Worm (Caenorhabditis elegans): Measurements from ENCODE around the gene M195.2.

M195.2 gene

DNA sequence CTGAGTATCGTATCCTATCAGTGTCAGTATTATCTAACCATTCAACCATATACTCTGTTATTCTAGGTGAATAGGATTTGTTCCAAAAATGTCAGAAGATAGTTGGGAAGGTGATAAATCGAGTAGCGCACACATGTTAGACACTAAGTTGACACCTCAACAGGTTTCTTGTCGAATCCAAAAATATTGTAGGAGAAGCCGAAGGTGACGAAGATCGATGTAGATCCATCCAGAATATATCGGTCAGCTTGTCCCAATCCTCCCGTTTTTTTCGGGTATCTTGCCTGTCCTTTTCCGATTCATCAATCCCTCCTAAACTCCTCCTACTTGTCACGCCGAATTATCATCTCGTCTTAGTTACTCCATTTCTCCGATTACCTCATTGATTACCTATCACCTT is 14.9 kb upstream of the M195.2 start:
- TF ChIP-seq him-1 (tag; optimal IDR thresholded peaks at IDR 0.05), result no peak
- TF ChIP-seq dao-5 (tag; optimal IDR thresholded peaks at IDR 0.05), result no peak
- TF ChIP-seq W03F9.2 (tag; optimal IDR thresholded peaks at IDR 0.05), result no peak

DNA sequence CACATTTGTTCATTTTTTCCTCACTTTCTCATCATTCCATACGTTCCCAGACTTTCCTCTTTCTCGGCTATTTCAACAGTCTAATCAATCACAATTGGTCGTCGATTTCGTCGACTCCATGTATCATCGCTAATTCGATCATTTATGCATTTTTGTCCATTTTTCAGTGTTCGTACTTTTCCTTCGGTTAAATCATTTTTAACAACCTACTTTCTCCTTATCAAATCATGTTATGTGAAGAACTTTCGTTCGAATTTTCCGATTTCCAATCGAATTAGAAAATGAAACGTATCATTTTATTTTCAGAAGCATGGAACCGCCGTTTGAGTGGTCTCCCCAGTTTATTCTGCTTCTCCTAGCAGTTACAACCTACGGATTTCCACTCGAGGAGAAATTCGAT is 14.2 kb upstream of the M195.2 start, which contains the start of gene eff-1:
eff-1 (plus strand) TSS at position 301 of the 400 bp plus-strand sequence.
- TF ChIP-seq W03F9.2 (tag; optimal IDR thresholded peaks at IDR 0.05), result no peak

DNA sequence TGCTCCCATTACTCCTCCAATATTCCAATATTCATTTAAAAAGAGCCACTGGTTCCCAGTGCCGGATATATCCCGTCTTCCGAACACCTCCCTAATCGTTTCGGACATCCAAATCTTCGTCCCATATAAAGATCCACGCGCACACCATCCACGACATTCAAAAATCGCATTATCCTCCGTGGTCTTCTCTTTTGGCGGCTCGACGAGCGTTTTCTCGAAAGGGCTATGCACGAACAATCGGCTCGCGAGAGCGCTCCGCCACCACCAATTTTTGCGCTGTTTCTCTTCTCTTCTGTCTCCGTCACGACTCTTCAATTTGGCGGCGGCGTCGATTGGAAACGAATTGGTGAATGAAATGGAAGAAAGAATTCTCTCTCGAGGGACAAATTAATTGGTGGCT is 7.3 kb upstream of the M195.2 start:
- no peak for TF ChIP-seq dao-5 (tag; optimal IDR thresholded peaks at IDR 0.05)
- TF ChIP-seq W03F9.2 (tag; optimal IDR thresholded peaks at IDR 0.05), result no peak
- TF ChIP-seq him-1 (tag; optimal IDR thresholded peaks at IDR 0.05), result no peak

DNA sequence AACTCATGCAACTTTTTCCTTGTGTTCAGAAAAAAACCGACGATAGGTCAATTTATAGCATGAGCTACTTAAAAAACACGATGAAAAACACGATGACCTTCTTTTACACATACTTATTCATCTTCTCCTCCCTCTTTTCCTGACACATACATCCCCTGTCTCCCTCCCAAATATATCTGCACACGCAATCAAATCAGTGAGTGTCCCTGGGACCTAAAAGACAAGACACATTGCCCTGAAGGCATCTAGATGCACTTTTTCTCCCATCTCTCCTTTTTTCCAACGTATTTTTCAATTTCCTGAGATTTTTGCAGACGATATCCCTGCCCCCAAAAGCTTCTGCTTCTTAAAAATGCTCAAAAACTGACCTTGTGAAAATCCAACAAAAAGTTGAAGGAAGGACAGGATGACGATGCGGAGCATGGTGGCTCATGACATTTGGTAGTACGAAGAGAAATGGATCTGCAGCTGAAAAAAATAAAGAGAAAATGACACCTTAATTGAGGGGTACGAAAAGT is 6.3 kb upstream of the M195.2 start, which contains the start of gene C26D10.6:
C26D10.6 (minus strand) TSS at position 468 of the 518 bp plus-strand sequence.
- no peak for TF ChIP-seq him-1 (tag; optimal IDR thresholded peaks at IDR 0.05)
- no peak for TF ChIP-seq W03F9.2 (tag; optimal IDR thresholded peaks at IDR 0.05)
- TF ChIP-seq dao-5 (tag; optimal IDR thresholded peaks at IDR 0.05), result no peak

DNA sequence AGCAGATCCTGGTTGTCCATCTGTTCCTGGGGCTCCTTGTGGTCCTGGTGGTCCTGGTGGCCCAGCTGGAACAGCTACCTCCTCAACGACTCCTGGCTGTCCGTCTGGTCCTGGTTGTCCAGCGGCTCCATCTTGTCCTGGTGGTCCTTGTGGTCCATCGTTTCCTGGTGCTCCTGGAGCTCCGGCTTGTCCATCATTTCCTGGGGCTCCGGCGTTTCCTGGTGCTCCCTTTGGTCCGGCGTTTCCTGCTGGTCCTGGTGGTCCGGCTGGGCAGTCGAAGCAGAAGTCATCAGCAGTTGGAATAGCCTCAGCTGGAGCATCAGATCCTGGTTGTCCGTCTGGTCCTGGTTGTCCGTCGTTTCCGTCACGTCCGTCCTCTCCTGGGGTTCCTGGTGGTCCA is 2.1 kb upstream of the M195.2 start:
- TF ChIP-seq him-1 (tag; optimal IDR thresholded peaks at IDR 0.05) (no peak), W03F9.2 (tag; optimal IDR thresholded peaks at IDR 0.05) (no peak), dao-5 (tag; optimal IDR thresholded peaks at IDR 0.05) (no peak)

- no peak for TF ChIP-seq W03F9.2 (tag; optimal IDR thresholded peaks at IDR 0.05)
- TF ChIP-seq him-1 (tag; optimal IDR thresholded peaks at IDR 0.05), result no peak
- no peak for TF ChIP-seq dao-5 (tag; optimal IDR thresholded peaks at IDR 0.05)
These were observed 1.2 kb upstream of the M195.2 start, which contains the start of gene col-77 for ce11 chrII:8359350-8359749. col-77 (minus strand) TSS chrII:8359381.

DNA sequence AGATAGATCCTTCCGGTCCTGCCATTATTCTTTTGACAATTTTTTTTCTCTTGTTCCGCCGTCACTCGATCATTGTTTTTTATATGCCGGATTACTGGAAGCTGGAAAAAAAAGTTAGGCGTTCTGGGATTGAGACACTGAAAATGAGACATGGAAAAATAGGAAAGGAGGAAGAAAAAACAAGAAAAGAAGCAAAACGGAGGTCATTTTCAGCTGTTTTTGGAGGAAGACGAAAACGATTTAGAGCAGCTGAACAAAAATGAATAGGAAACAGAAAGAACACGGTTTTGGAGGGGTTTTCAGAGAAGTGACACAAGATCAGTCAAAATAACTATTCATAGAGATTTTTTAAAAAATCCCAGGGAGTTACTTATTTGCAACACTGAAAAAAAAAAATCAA is 8.5 kb downstream of the M195.2 start, which contains the start of gene amt-3:
amt-3 (minus strand) TSS at position 101 of the 400 bp plus-strand sequence.
- TF ChIP-seq W03F9.2 (tag; optimal IDR thresholded peaks at IDR 0.05), result no peak
- no peak for TF ChIP-seq dao-5 (tag; optimal IDR thresholded peaks at IDR 0.05)
- no peak for TF ChIP-seq him-1 (tag; optimal IDR thresholded peaks at IDR 0.05)

DNA sequence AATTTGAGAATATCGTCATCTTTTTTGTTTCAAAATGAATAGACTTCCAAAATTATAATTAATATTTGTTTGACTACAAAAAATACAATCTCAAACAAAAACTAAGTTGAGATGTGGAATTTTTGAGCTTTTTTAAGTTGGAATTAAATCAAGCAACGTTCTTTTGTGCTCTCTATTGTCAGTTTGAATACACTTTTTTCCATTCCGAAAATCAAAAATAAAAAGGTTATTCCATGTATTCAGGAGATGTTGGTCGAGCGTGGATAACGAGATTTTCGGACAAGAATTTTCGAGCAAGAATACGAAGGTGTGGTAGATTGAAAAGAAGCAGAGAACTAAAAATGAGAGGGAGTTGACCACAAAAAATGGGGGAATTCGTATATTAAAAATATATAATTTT is 9.6 kb downstream of the M195.2 start:
- no peak for TF ChIP-seq him-1 (tag; optimal IDR thresholded peaks at IDR 0.05)
- no peak for TF ChIP-seq W03F9.2 (tag; optimal IDR thresholded peaks at IDR 0.05)
- TF ChIP-seq dao-5 (tag; optimal IDR thresholded peaks at IDR 0.05), result no peak

DNA sequence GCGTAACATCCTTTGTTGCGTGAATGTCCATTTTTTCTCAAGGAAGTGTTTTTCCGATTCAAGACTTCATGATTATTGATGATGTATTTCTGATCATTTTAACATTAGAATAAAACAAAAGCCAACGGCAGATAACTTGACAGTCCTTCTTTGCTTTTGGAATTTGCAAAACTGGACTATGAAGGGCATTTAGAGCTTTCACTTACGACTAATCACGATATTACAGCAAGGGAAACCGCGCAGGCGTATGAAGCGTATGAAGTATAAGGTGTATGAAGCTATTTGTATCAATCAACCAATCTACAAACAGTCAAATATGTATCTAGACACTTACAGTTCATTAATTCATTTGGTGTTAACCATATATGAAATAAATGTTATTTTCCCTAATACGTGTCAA is 17.2 kb downstream of the M195.2 start:
- TF ChIP-seq W03F9.2 (tag; optimal IDR thresholded peaks at IDR 0.05) (no peak), dao-5 (tag; optimal IDR thresholded peaks at IDR 0.05) (no peak), him-1 (tag; optimal IDR thresholded peaks at IDR 0.05) (no peak)

- TF ChIP-seq dao-5 (tag; optimal IDR thresholded peaks at IDR 0.05) (no peak), W03F9.2 (tag; optimal IDR thresholded peaks at IDR 0.05) (no peak), him-1 (tag; optimal IDR thresholded peaks at IDR 0.05) (no peak)
These were observed 19.6 kb downstream of the M195.2 start for ce11 chrII:8380188-8380587.

DNA sequence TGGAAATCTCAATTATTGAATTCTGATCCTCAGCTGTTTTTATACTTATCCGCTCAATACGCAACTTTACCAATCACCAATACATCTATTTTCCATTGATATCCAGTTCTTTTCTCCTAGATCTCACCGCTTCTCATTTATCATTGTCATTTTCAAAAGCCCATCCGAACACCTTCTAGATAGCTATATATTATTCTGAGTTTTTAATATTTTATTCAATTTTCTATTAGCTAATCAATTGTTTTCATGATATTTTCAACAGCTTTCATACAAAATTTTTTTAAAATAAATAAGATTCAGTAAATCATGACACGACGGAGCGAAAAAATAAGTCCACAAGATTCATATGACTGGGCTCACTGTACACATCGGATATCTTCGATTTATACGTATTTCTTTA is 20.6 kb downstream of the M195.2 start, which contains the start of gene F49E12.12:
F49E12.12 (plus strand) TSS at position 301 of the 400 bp plus-strand sequence.
- no peak for TF ChIP-seq him-1 (tag; optimal IDR thresholded peaks at IDR 0.05)
- no peak for TF ChIP-seq W03F9.2 (tag; optimal IDR thresholded peaks at IDR 0.05)
- no peak for TF ChIP-seq dao-5 (tag; optimal IDR thresholded peaks at IDR 0.05)

DNA sequence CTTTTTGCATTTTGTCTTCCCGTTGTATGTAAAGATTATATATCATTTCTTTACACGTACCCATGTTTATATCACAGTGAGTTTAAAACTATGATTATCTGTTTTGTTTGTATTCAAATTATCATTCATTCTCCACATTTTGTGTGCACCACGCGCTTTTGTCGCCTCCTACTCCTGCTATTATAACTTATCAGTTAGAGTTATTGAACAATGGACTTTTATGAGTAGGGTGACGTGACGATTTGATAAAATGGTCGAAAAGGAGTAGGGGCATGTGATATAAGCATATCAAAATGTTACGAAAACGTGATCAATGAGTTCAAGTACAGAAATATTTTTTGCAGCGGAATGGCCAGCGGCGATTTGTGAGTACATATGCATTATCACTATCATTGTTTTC is 22.3 kb downstream of the M195.2 start:
- TF ChIP-seq dao-5 (tag; optimal IDR thresholded peaks at IDR 0.05) (no peak), him-1 (tag; optimal IDR thresholded peaks at IDR 0.05) (no peak), W03F9.2 (tag; optimal IDR thresholded peaks at IDR 0.05) (no peak)

ce11 chrII:8384344-8384743 is 23.8 kb downstream of the M195.2 start:
- TF ChIP-seq him-1 (tag; optimal IDR thresholded peaks at IDR 0.05) (no peak), W03F9.2 (tag; optimal IDR thresholded peaks at IDR 0.05) (no peak), dao-5 (tag; optimal IDR thresholded peaks at IDR 0.05) (no peak)

DNA sequence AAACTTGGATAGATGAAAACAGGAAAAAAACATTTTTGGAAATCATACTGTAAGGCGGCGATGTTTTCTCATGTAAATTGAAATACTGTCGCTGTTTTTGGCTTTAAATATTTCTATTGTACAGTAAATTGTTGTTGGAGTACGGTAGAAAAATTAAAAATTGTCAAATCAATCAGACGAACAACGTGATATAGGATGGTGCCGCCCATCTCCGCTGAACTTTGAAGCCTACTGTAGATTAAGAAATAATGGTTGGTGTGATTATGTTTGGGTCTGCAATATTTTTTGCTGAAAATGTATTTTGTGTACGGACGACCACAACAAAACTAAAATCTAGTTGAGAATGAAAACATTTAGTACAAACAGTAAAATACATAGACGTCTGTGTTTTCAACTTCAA is 25.0 kb downstream of the M195.2 start:
- TF ChIP-seq dao-5 (tag; optimal IDR thresholded peaks at IDR 0.05), result no peak
- TF ChIP-seq him-1 (tag; optimal IDR thresholded peaks at IDR 0.05), result no peak
- TF ChIP-seq W03F9.2 (tag; optimal IDR thresholded peaks at IDR 0.05), result no peak

- TF ChIP-seq W03F9.2 (tag; optimal IDR thresholded peaks at IDR 0.05) (no peak), him-1 (tag; optimal IDR thresholded peaks at IDR 0.05) (no peak), dao-5 (tag; optimal IDR thresholded peaks at IDR 0.05) (no peak)
These were observed 26.3 kb downstream of the M195.2 start for ce11 chrII:8386897-8387296.
